Worm (Caenorhabditis elegans) whole organism, mixed stage, embryonic: ENCODE measurements around the gene pacl-1.

Experiments used
- blmp-1 ChIP-seq: fragments of 150-350 bp; optimal IDR thresholded peaks from 2 replicates; lab custom pipeline; 2014; ENCODE audit warnings: missing biosample characterization, missing genetic modification characterization
- drap-1 ChIP-seq: fragments of 200-800 bp; sonication (Bioruptor generic); optimal IDR thresholded peaks from 3 replicates; lab custom pipeline; 2018; ENCODE audit warnings: mild to moderate bottlenecking, missing genetic modification characterization, missing compliant biosample characterization
- hlh-1 ChIP-seq: fragments of 150-350 bp; optimal IDR thresholded peaks from 2 replicates; lab custom pipeline; 2014; ENCODE audit warnings: missing biosample characterization, missing genetic modification reagents, missing genetic modification characterization
- lsy-2 ChIP-seq: fragments of 150-350 bp; optimal IDR thresholded peaks from 2 replicates; lab custom pipeline; 2014; ENCODE audit warnings: missing biosample characterization, missing genetic modification characterization
- mep-1 ChIP-seq: fragments of 150-350 bp; optimal IDR thresholded peaks from 2 replicates; lab custom pipeline; 2017; ENCODE audit warnings: missing biosample characterization, missing genetic modification reagents, missing genetic modification characterization, inconsistent platforms
- mls-2 ChIP-seq: sonication (generic microtip); optimal IDR thresholded peaks from 2 replicates; lab custom pipeline; 2016; ENCODE audit warnings: mild to moderate bottlenecking, missing genetic modification characterization, moderate library complexity, missing compliant biosample characterization
- nhr-76 ChIP-seq: sonication (generic microtip); optimal IDR thresholded peaks from 2 replicates; lab custom pipeline; 2017; ENCODE audit warnings: missing biosample characterization, missing genetic modification characterization
- pha-4 ChIP-seq: fragments of 150-350 bp; optimal IDR thresholded peaks from 2 replicates; lab custom pipeline; 2018; ENCODE audit warnings: missing biosample characterization, missing genetic modification reagents, missing genetic modification characterization
- snpc-4 ChIP-seq: fragments of 150-350 bp; optimal IDR thresholded peaks from 2 replicates; lab custom pipeline; 2014; ENCODE audit warnings: missing biosample characterization, missing genetic modification characterization
- sptf-1 ChIP-seq: sonication (generic microtip); optimal IDR thresholded peaks from 2 replicates; lab custom pipeline; 2017; ENCODE audit warnings: mild to moderate bottlenecking, missing genetic modification characterization, moderate library complexity, missing compliant biosample characterization
- unc-120 ChIP-seq: sonication (generic microtip); optimal IDR thresholded peaks from 2 replicates; lab custom pipeline; 2017; ENCODE audit warnings: missing genetic modification characterization, missing compliant biosample characterization; ENCODE audit not compliant: poor library complexity, severe bottlenecking
- unc-62 ChIP-seq: fragments of 150-350 bp; optimal IDR thresholded peaks from 2 replicates; lab custom pipeline; 2014; ENCODE audit warnings: missing biosample characterization, missing genetic modification reagents, missing genetic modification characterization
- zip-8 ChIP-seq: fragments of 150-350 bp; optimal IDR thresholded peaks from 2 replicates; lab custom pipeline; 2014; ENCODE audit warnings: missing biosample characterization, missing genetic modification characterization
- ztf-11 ChIP-seq: fragments of 150-350 bp; optimal IDR thresholded peaks from 2 replicates; lab custom pipeline; 2014; ENCODE audit warnings: missing biosample characterization, missing genetic modification characterization

DNA sequence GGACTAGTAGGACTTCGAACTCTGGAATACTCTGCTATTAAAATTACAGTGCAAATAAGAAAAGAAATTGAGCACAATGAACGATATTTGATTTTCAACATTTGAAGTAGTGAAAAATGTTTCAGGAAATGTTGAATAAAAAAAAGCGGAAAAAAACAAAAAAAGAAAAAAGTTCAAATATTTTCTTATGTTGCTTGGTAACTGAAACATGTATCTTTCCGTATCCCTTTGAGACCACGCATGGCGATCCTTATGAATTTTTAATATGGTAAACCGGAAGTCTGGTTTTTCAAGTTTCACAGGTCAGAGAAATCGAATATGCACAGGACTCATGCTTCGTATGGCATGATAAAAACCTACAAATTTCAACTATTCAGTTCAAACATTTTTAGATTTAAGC is 12.4 kb upstream of the pacl-1 start, which contains the start of gene F28G4.3:
- no peak for TF ChIP-seq zip-8 (tag; lab: Kevin White, UChicago)
- no peak for TF ChIP-seq snpc-4
- TF ChIP-seq pha-4 (tag; lab: Kevin White, UChicago) = no peak
- TF ChIP-seq ztf-11 (tag; lab: Kevin White, UChicago) = no peak
- TF ChIP-seq unc-62 (GFP tag; lab: Kevin White, UChicago) = no peak
- no peak for TF ChIP-seq lsy-2
- TF ChIP-seq unc-120 (tag; lab: Kevin White, UChicago) = no peak
- TF ChIP-seq sptf-1 (tag; lab: Kevin White, UChicago) = no peak
- TF ChIP-seq mep-1 = no peak
- no peak for TF ChIP-seq nhr-76 (tag; lab: Kevin White, UChicago)
- no peak for TF ChIP-seq blmp-1 (tag; lab: Kevin White, UChicago)
- no peak for TF ChIP-seq drap-1 (GFP tag; lab: Kevin White, UChicago)
- TF ChIP-seq hlh-1 (tag; lab: Kevin White, UChicago) = no peak
- TF ChIP-seq mls-2 (tag; lab: Kevin White, UChicago) = no peak
